Fruit fly (Drosophila melanogaster) ovary, adult (tissue): Measurements from ENCODE around the gene CG33985.

ENCODE experiments used
- CG17801 ChIP-seq: fragments of 200-800 bp; optimal IDR thresholded peaks from 2 replicates; lab custom pipeline; 2019; ENCODE audit warnings: missing biosample characterization, mild to moderate bottlenecking, missing genetic modification characterization, moderate library complexity; ENCODE audit not compliant: partially characterized antibody

CG33985 gene

DNA sequence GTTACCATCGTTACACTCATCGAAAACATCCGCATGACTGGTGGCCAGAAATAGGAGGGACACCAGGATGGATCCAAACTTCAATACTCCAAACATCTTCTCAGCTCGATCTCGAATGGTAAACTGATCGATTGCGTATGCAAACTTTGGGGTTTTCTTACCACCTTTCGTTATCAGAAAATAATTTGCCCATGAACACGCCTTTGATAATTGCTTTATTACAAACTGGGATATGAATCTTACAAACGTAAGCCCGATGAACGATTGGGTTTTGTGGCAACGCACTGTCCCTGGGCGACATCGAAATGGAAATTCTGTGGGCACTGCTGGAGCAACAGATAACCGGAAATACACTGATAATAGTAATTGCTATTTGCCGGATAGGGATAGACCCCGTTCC lies at the start of gene CG33985:
Gene CG33985 (minus strand): TSS at position 101 of the 400 bp plus-strand sequence.
- no peak for TF ChIP-seq CG17801 (GFP tag; lab: Kevin White, UChicago)

DNA sequence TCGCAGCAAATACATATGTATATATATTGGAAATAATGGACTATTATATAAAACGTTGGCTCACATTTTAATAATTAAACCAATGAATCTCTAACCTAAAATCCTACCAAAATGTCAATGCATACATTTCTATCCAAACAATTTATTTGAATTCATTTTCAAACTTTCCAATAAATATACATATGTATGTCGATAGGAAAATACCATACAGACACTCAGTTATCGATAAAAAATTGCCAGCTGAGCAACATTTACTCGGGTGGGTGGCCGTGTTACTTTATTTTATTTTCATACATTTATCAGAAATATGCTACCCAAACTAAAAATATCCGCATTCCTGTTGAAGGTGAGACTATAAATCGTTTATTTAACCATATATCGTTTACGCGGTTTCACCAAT lies 49.7 kb upstream of the CG33985 start, which contains the start of gene Ufsp2:
Gene Ufsp2 (plus strand): TSS at position 214 of the 400 bp plus-strand sequence.
- no peak for TF ChIP-seq CG17801 (GFP tag; lab: Kevin White, UChicago)

DNA sequence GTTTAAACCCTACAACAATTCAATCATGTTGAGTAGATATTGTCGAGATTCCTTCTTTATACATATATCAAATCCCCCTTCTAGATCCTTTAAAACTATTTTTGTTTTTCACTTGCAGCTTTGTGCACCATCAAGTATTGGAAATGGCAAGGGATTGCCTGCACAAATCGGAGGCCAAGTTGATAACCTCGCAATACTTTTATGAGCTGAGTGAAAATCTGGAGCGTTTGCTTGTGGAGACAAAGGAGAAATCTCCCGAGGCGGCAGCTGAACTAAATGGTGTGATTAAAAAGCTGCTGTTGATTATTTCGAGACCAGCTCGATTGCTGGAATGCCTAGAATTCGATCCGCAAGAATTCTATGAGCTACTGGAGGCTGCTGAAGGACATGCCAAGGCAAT lies 44.0 kb upstream of the CG33985 start:
- no peak for TF ChIP-seq CG17801 (GFP tag; lab: Kevin White, UChicago)

DNA sequence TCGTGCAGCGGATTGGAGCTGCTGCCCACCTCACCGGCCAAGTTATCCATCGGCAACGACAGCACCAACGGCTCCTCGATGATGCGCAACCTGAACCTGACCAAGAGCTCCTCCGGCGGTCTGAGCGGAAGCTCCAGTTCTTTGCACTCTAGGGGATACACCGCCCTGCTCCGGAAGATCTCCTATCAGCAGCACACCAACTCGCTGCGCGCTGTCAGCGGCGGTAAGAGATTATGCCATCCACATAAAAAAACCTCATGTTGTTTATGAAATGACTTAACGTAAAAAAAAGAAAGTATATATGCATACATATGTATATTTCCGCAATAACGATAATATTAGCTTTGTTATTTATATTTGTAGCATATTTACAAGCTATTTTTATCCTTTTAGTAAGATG lies 42.1 kb upstream of the CG33985 start:
- TF ChIP-seq CG17801 (GFP tag; lab: Kevin White, UChicago) = no peak

DNA sequence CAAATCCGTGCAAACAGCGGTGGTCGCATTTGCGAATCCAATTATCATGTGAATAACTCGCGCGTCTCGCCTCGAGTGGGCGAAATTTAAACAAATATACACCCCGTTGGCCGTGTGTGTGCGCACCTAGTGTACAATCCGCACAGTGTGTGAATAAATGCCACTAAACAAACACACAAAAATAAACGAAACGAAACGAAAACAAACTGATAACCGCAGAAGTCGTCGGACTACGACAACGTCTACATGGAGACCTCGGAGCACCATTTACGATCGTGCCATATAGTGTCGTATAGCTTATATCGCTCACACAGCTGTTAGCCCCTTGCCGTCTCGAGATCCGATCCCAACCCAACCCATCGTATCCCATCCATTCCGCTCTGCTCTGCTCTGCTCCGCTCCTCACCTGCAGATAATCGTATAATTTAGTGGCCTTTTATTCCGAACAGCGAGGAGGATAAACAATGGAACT lies 39.9 kb upstream of the CG33985 start:
- peak; percentile 54 for TF ChIP-seq CG17801 (GFP tag; lab: Kevin White, UChicago)

DNA sequence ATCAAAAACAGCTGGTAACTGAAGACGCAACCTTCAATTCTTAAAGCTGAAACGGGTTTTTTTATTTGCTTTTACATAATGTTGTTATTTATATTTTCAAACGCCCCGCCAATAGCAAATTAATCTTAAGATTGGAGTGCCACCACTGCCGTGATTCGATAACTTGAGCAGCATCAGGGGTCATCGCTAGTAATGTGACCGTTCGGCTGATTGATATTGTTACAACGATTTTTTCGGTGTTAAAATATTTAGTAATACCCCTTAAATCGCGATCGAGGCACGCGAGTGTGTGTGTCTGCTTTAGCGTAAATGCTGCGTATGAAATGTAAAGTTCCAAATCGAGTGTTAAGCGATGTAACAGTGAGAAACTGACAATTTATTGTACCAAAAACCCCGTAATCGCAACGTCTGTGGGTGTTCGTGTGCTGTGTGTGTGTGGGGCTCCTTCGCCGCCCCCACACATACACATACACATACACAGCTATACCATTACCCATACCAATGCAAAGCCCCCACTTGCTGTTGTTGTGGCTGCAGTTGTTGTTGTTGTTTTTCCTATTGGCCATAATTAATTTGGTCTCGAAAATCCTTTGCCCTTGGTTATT lies 39.3 kb upstream of the CG33985 start, which contains the start of gene dop:
Gene dop (plus strand): TSS at position 185 of the 605 bp plus-strand sequence.
- no peak for TF ChIP-seq CG17801 (GFP tag; lab: Kevin White, UChicago)

DNA sequence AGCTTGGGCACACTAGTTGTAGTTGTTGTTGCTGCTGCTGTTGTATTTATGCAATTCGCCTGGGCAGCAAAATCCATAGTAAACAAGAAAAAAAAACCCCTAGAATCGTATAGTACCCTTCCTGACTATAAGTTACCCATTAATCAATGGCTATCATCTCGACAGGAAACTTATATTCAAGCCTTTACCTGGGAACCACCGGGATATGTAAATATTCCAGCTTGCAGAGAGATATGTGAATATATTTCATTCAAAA lies 37.2 kb upstream of the CG33985 start:
- no peak for TF ChIP-seq CG17801 (GFP tag; lab: Kevin White, UChicago)

DNA sequence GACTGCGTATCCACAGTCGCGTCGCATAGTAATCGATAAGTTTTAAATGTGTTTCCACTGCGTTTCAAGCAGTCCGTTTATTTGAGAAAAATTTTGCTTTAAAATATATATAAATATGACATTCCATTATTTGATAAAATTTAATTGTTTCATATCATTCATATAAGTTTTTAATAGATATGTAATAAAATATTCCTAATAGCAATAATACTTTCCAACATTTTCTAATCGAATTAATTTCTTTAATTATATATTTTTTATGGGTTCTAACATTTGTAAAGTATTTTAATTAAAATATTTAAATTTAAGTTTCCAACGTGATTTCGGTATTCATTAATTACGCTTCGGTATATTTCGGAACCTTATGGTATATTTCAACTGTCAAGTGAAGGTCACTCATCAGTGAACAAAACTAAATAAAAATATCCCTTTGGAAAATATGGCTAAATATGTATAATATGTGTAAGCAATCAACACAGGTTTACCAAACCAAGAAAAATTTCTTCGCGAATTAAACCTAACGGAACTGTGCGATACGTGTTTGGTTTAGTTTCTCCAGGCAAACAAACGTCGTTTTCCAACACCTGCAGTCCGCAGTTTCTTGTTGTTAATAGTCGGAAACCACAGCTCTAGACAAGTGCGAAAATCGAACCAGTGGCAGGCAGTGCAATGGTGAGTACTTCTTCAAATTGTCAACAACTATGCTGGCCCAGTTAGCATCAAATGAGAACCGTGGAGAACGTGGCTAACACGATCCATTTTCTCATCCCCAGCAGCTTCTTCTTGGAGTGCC lies 36.6 kb upstream of the CG33985 start, which contains the start of the genes CG7739 and SCCRO:
Gene CG7739 (minus strand): TSS at position 8 of the 793 bp plus-strand sequence.
Gene SCCRO (plus strand): TSS at position 370 of the 793 bp plus-strand sequence.
- TF ChIP-seq CG17801 (GFP tag; lab: Kevin White, UChicago) = peak; percentile 39

DNA sequence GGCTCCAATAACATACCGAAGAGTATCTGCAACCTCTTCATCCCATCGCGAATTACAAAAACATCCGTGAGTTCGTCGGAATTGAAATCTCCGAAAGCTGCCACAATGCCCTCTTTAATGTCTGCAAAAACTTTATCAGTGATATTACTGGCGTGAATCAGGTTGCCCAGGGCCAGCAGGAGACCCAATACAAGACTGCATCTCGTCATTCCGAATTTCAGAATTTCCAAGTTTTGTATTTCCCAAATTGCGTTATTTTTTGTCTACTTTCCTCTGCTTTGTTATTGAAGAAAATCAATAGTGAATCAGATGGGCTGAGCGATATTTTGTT lies 36.1 kb upstream of the CG33985 start:
- no peak for TF ChIP-seq CG17801 (GFP tag; lab: Kevin White, UChicago)

DNA sequence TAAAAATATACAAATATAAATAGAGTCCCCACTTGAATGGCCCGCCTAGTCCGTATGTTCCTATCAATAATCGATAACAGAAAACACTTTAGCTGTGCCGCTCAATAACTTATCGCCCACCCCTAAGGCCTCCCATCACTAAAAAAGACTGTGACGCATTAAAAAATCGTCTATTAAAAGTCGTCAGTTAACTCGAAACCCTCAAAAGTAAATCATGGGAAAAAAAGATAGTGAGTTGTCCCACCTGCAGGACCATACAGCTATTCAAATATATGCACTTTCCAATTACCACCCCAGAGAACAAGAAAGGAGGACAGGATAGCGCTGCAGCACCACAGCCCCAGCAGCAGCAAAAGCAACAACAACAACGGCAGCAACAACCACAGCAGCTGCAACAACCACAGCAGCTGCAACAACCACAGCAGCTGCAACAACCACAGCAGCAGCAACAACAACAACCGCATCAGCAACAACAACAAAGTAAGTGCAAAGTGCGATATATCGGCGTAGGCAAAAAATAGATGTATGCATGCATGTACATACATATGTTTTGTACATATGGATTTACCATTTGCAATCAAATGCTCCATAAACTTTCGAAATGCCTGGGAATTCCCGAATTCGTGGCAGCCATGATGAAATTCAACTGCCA lies 27.5 kb upstream of the CG33985 start, which contains the start of gene AGO2:
Gene AGO2 (plus strand): TSS at position 121 of the 652 bp plus-strand sequence.
- peak; percentile 67 for TF ChIP-seq CG17801 (GFP tag; lab: Kevin White, UChicago)

DNA sequence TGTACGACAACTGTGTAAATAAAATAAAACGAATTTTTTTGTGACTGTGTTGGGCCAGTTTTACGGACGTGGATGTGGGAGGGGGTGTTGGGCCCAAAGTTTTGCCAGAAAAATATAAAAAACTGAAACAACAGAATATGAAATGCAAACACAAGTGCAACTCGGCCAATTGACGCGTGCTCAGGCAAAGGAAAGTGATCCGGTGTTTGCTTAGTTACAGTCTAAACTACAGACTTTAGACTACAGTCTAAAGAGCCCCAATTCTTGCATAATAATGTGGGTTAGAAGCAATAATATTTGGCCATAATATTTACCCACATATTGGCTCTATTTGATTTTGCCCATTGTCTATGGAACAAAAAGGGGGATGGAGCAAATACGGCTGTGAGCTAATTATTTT lies 22.2 kb upstream of the CG33985 start:
- no peak for TF ChIP-seq CG17801 (GFP tag; lab: Kevin White, UChicago)

DNA sequence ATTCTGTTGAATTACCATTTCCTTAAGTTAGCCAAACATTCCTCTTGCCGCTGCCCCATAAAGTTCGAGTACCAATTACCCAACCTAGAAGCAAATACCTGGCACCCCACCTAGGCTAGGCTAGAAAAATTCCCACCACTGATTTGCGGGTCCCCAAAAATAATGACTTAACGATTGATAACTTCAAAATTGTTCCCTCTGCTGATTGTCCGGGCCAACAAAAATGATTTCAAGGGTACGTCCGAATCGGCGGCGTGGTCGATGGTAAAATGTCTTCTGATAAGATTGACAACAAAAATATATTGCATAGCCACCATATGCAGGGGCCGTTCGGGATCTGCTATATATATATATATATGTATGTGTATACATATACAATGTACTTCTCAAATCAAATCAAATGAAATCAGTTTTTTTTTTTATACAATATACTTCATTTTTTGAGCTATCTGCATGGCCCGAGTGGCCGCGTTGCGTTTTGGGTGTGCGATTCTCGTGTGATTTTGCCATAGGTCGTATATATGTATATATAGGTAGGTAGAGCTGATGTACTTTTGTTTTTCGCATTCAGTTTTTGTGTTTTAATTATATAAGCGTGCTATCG lies 20.7 kb upstream of the CG33985 start:
- no peak for TF ChIP-seq CG17801 (GFP tag; lab: Kevin White, UChicago)

DNA sequence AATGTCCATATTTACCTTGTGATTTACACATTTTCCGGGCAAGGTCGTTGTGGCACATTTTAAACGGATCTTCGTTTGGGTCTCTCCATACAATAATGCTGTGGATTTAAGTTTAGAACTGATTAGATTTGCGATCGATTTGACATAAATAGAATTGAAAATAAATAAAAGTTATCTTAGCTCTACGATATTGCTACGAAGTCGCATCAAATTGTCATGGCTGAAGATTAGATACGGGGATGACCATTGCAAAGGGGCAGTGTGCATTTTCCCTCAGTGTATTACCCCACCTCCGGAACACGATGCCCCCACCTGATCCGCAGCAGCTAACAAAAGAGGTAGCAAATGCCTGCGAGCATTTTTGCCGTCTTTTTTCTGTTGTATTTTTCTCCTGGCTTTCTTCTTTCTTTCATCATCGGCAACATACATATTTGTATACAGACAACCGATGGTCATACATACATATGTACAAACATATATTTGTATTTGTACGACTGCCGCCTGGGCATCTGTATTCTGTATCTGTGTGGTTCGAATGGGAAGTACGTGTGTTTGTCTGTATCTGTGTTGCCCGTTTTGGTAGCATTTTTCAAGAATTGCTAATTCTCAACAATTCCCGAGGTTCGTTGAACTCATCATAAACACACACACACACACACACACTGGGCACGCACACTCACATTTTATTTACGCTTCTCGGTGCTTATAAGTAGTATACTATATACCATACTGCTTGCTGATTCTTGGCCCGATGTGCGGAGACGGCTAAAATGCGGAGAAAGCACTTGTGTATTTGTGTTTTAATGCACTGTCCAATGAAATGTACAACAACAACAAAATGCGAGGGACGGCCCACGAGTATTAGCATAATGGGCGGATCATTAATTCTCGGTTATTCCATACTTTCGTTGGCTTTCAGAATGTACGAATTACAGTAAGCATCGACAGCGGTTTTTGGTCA lies 18.1 kb upstream of the CG33985 start:
- TF ChIP-seq CG17801 (GFP tag; lab: Kevin White, UChicago) = no peak

DNA sequence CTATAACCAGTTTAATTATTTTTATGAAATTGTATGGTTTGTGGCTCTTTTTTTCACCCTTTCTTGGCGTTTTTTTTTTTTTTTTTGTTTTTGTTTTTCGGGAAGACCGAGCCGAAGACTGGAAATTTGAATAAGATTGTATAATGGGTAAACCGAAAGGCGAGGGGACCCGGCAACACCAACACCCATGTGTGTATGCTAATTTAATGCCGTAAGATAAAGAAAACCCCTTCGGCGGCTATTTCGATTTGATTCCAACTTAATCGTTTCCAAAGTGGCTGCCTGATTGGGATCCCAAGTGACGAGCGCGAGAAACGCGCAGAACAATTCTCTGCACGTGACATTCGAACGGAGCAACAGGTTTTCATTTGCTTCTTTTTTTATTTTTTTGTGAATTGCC lies 16.9 kb upstream of the CG33985 start:
- no peak for TF ChIP-seq CG17801 (GFP tag; lab: Kevin White, UChicago)
